Worm (Caenorhabditis elegans) whole organism, young adult: ENCODE data around the gene F38A5.6.

Experiments
- K11D2.4 ChIP-seq: fragments of 200-800 bp; sonication (Bioruptor generic); IDR thresholded peaks from 2 replicates; pipeline ENCODE4 v1.3.6; 2022; ENCODE audit warnings: missing genetic modification reagents, missing genetic modification characterization, missing compliant biosample characterization
- Y53G8AR.9 ChIP-seq: fragments of 200-800 bp; sonication (Bioruptor generic); conservative IDR thresholded peaks from 2 replicates; pipeline ENCODE4 v1.3.6; 2022; ENCODE audit warnings: missing genetic modification reagents, missing genetic modification characterization, missing compliant biosample characterization
- Y67H2A.10 ChIP-seq: fragments of 200-800 bp; sonication (Bioruptor generic); conservative IDR thresholded peaks from 2 replicates; pipeline ENCODE4 v1.3.6; 2022; ENCODE audit warnings: missing genetic modification reagents, missing genetic modification characterization, missing compliant biosample characterization
- Y79H2A.3 ChIP-seq: fragments of 200-800 bp; sonication (Bioruptor generic); conservative IDR thresholded peaks from 2 replicates; pipeline ENCODE4 v1.3.6; 2022; ENCODE audit warnings: missing genetic modification reagents, missing genetic modification characterization, missing compliant biosample characterization
- ama-1 ChIP-seq, 3 experiments: fragments of 150-350 bp in 1 of 3; sonication (generic microtip) in 2 of 3; optimal IDR thresholded peaks; 2 replicates each; lab custom pipeline; 2014 to 2018; ENCODE audit warnings: missing biosample characterization in 2 of 3, missing genetic modification characterization in 2 of 3, missing genetic modification reagents in 2 of 3
- aptf-2 ChIP-seq: fragments of 200-800 bp; sonication (Bioruptor generic); conservative IDR thresholded peaks from 2 replicates; pipeline ENCODE4 v1.3.6; 2022; ENCODE audit warnings: missing genetic modification reagents, missing genetic modification characterization, missing compliant biosample characterization
- chd-7 ChIP-seq: sonication (generic microtip); optimal IDR thresholded peaks from 2 replicates; lab custom pipeline; 2016; ENCODE audit warnings: mild to moderate bottlenecking, missing genetic modification characterization, moderate library complexity, missing compliant biosample characterization
- egl-18 ChIP-seq: fragments of 200-800 bp; sonication (Bioruptor generic); IDR thresholded peaks from 2 replicates; pipeline ENCODE4 v1.3.6; 2022; ENCODE audit warnings: missing genetic modification reagents, missing genetic modification characterization, missing compliant biosample characterization
- fkh-3 ChIP-seq: sonication (generic microtip); optimal IDR thresholded peaks from 2 replicates; lab custom pipeline; 2016; ENCODE audit warnings: mild to moderate bottlenecking, missing genetic modification characterization, missing compliant biosample characterization
- lin-40 ChIP-seq: sonication (generic microtip); optimal IDR thresholded peaks from 2 replicates; lab custom pipeline; 2016; ENCODE audit warnings: missing genetic modification characterization, mild to moderate bottlenecking, missing compliant biosample characterization, missing genotype, missing genetic modification reagents
- lsy-27 ChIP-seq: sonication (generic microtip); optimal IDR thresholded peaks from 2 replicates; lab custom pipeline; 2017; ENCODE audit warnings: missing genetic modification characterization, mild to moderate bottlenecking, missing compliant biosample characterization, antibody characterized with exemption, missing genotype, borderline replicate concordance; ENCODE audit not compliant: insufficient read depth
- mel-28 ChIP-seq: sonication (generic microtip); optimal IDR thresholded peaks from 2 replicates; lab custom pipeline; 2016; ENCODE audit warnings: borderline replicate concordance, mild to moderate bottlenecking, missing genetic modification characterization, missing compliant biosample characterization
- snpc-4 ChIP-seq, 5 experiments: fragments of 150-350 bp in 1 of 5; sonication (generic microtip) in 4 of 5; optimal IDR thresholded peaks; 2 replicates each; lab custom pipeline; 2014 to 2018; ENCODE audit warnings: missing genetic modification characterization in 5 of 5, missing biosample characterization in 3 of 5, antibody characterized with exemption in 2 of 5, mild to moderate bottlenecking in 2 of 5, missing compliant biosample characterization in 2 of 5, missing genotype in 2 of 5, moderate library complexity in 2 of 5, missing genetic modification reagents in 1 of 5
- ztf-22 ChIP-seq: fragments of 200-800 bp; sonication (Bioruptor generic); optimal IDR thresholded peaks from 2 replicates; lab custom pipeline; 2018; ENCODE audit warnings: mild to moderate bottlenecking, missing genetic modification characterization, moderate library complexity, missing compliant biosample characterization

DNA sequence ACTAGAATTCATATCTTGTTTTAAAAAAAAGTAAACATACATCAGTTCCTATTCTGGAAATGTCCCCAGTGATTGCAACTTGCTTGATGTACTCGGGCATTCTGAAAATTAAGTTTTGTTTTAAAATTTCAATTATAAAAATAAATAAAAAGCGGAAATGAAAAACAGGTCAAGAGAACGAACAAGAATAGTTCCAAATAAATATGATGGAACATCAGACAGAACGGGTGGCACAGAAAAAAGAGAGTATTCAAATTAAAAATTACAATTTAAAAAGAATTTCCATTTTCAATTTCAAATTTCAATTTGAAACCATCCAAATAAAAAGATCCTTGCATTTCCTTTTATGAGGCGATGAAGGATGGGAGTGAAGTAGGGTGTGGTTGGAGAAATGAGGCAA, 24.1 kb upstream of the F38A5.6 start, which contains the start of gene C01B10.3:
- TF ChIP-seq ama-1 (optimal IDR thresholded peaks at IDR 0.05; lab: Kevin White, UChicago) = no peak
- TF ChIP-seq ama-1 (GFP tag; optimal IDR thresholded peaks at IDR 0.05; lab: Kevin White, UChicago) = no peak
- no peak for TF ChIP-seq Y67H2A.10 (GFP tag; lab: Robert Waterston, UW)
- TF ChIP-seq mel-28 (tag; lab: Kevin White, UChicago) = no peak
- no peak for TF ChIP-seq Y79H2A.3 (GFP tag; lab: Robert Waterston, UW)
- TF ChIP-seq lsy-27 (tag; lab: Kevin White, UChicago) = no peak
- no peak for TF ChIP-seq snpc-4 (GFP tag; optimal IDR thresholded peaks at IDR 0.05; lab: Kevin White, UChicago)
- no peak for TF ChIP-seq snpc-4 (tag; optimal IDR thresholded peaks at IDR 0.05; lab: Kevin White, UChicago)
- TF ChIP-seq fkh-3 (tag; lab: Kevin White, UChicago) = no peak
- no peak for TF ChIP-seq ztf-22 (GFP tag; lab: Kevin White, UChicago)
- no peak for TF ChIP-seq lin-40
- TF ChIP-seq aptf-2 (GFP tag; lab: Robert Waterston, UW) = no peak
- no peak for TF ChIP-seq chd-7 (tag; lab: Kevin White, UChicago)
- no peak for TF ChIP-seq Y53G8AR.9 (GFP tag; lab: Robert Waterston, UW)
- TF ChIP-seq egl-18 = no peak
- TF ChIP-seq K11D2.4 (GFP tag; lab: Robert Waterston, UW) = no peak
